Worm (Caenorhabditis elegans): ENCODE results near the gene adal-1.

ce11 chrII:6918862-6919261 is 25.4 kb upstream of the adal-1 start, which contains the start of gene B0252.5:
- no peak for TF ChIP-seq nhr-27 (tag; optimal IDR thresholded peaks at IDR 0.05)
- no peak for TF ChIP-seq lin-35 (GFP tag; optimal IDR thresholded peaks at IDR 0.05)
- no peak for TF ChIP-seq somi-1 (GFP tag; optimal IDR thresholded peaks at IDR 0.05)
- TF ChIP-seq ztf-25 (GFP tag; IDR thresholded peaks at IDR 0.05) = no peak
- TF ChIP-seq rcor-1 (GFP tag; IDR thresholded peaks at IDR 0.05) = no peak
- no peak for TF ChIP-seq sptf-2 (GFP tag; optimal IDR thresholded peaks at IDR 0.05)
- TF ChIP-seq tbx-9 (tag; optimal IDR thresholded peaks at IDR 0.05; ENCODE audit: borderline replicate concordance) = no peak
